Worm (Caenorhabditis elegans) whole organism, L4/young adult: ENCODE results near the gene ZK697.14.
A peak's percentile ranks its signal among the peaks of the same experiment; 100 is the strongest.

Experiments
- W03F9.2 ChIP-seq: fragments of 150-350 bp; optimal IDR thresholded peaks from 2 replicates; lab custom pipeline; 2014; ENCODE audit warnings: missing biosample characterization, missing genetic modification characterization
- dao-5 ChIP-seq: sonication (generic microtip); optimal IDR thresholded peaks from 2 replicates; lab custom pipeline; 2016; ENCODE audit warnings: missing genotype, missing genetic modification characterization, moderate library complexity, missing compliant biosample characterization
- him-1 ChIP-seq: sonication (generic microtip); optimal IDR thresholded peaks from 2 replicates; lab custom pipeline; 2016; ENCODE audit warnings: missing genotype, missing genetic modification reagents, missing genetic modification characterization, missing compliant biosample characterization

ZK697.14 gene

DNA sequence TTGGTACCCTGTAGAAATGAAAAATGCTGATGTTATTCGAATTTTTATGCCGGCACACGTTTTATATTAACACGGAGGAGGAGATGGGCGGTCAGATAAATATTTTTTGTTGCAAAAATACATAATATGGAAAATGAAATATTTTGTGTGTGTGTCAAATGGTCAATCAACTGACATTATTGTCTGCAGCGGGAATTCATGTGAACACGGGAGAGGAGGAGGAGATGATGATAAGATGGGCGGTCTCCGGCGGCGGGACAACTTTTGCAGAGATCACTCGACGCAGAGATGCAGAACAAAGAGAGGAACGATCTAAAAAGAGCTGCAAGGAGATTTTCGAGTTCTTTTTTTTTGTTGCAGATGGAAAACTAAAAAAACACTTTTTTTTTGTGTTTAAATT lies 16.2 kb upstream of the ZK697.14 start, which contains the start of gene dhs-13:
Gene dhs-13, minus strand, starts transcription at position 8 of the 400 bp plus-strand sequence.
- no peak for TF ChIP-seq him-1 (tag; lab: Kevin White, UChicago)
- no peak for TF ChIP-seq dao-5
- TF ChIP-seq W03F9.2 (tag; lab: Kevin White, UChicago), result no peak

DNA sequence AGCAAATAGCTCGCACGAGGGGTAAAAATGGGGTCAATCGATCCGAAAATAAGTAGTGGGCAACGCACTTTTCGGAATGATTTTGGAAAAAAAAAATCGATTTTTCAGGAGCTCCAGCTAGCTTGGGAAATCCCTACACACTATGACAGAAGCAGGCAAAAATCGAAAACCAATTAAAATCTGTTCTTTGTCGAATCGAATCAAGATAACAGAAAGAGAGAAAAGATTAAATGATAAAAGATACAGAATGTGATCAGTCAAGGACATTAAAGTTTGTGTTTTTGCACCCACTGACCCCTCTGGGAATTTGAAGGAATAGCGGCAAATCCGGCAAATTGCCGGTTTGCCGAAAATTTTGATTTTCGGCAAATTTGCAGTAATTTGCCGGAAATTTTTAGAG lies 11.9 kb upstream of the ZK697.14 start:
- TF ChIP-seq him-1 (tag; lab: Kevin White, UChicago) (no peak), dao-5 (no peak), W03F9.2 (tag; lab: Kevin White, UChicago) (no peak)

DNA sequence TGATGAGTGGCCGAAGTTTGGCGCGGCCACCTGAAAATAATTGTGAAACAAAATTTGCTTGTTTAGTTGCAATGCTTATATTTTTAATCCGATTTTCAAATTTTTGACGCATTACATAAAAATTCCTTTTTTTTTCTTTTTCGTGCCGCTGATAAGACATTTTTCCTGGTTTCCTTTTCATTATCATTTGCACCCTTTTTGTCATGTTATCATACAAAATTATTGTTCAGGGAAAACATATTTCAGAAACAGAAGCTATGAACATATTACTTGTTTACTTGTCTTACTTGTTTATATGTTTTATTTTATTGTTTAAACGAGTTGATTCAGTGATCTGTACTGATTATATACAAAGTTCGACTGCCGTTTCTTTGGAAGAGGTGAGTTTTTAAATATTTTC lies 5.2 kb upstream of the ZK697.14 start, which contains the start of gene clec-205:
Gene clec-205, plus strand, starts transcription at position 212 of the 400 bp plus-strand sequence.
- TF ChIP-seq dao-5 (no peak), him-1 (tag; lab: Kevin White, UChicago) (no peak), W03F9.2 (tag; lab: Kevin White, UChicago) (no peak)

DNA sequence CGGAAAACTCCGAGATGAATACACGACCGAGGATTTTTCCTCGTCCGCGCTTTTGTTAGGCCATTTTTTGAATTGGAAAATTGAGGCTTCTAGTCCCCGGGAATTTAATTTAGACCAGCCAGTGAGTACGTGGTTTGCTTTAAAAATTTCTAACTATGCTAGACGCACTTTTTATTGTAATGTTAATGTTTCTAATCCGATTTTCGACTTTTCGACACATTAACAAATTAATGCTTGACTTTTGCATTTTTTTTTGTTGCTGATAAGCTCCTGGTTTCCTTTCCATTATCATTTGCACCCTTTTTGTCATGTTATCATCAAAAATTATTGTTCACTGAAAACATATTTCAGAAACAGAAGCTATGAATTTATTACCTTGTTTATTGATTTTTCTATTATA lies 1.4 kb upstream of the ZK697.14 start, which contains the start of gene clec-204:
Gene clec-204, plus strand, starts transcription at position 301 of the 400 bp plus-strand sequence.
- TF ChIP-seq dao-5 (no peak), W03F9.2 (tag; lab: Kevin White, UChicago) (no peak), him-1 (tag; lab: Kevin White, UChicago) (no peak)

DNA sequence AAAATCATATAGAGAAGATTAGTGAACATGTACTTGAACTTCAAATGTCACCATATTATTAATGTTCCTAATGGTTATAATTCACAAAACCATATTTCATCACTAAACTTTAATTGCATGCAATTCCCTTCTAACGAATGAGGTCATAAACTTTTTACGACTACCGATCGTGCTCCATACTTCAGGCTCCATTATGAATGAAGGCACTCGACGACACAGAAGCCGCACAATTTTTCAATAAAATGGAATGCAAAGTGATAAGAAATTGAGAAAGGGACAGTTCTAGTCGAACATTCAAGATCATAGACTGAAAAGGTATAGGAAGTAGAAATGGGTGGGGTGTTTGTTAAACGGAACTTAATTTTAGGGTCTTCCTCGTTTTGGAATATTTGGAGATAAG lies 610 bp upstream of the ZK697.14 start:
- TF ChIP-seq him-1 (tag; lab: Kevin White, UChicago), result no peak
- TF ChIP-seq W03F9.2 (tag; lab: Kevin White, UChicago), result no peak
- TF ChIP-seq dao-5, result no peak

DNA sequence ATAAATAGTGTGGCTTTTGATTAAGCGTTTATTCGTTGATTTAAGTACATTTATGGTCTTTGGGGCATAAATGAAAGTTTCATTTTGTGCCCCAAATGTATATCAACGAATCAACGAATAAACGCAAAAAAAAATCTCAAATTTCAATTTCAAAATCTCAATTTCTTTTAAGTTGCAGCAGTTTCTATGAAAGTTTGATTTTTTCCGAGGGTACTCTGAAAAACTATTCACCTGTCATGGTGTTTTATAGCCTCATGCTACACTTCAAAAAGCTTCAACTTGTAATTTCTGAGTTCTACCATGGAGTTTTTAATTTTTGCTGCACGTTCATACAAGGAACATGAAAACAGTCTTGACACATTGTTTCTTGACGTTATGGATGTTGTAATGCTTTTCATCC lies 3.0 kb downstream of the ZK697.14 start, which contains the start of gene ZK697.1:
Gene ZK697.1, plus strand, starts transcription at position 301 of the 400 bp plus-strand sequence.
- TF ChIP-seq him-1 (tag; lab: Kevin White, UChicago), result no peak
- TF ChIP-seq W03F9.2 (tag; lab: Kevin White, UChicago), result no peak
- no peak for TF ChIP-seq dao-5

DNA sequence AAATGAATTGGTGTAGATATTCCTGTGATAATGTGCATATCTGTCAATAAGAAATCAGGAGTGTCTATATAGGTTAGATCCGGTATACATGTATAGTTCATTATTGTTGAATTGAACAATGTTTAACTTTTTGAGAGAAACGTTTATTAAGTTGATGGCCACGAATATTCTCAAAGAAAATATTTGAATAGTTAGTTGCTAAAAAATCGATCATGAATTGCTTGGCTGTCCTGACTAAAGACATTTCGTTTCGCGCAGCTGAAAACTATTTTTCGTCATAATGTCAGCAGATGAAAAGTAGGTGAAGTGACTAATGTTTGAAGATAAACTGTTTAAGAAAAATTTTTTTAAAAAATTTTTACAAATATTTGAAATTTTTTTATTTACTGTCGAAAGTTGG lies 4.0 kb downstream of the ZK697.14 start, which contains the start of gene srh-199:
Gene srh-199, minus strand, starts transcription at position 101 of the 400 bp plus-strand sequence.
- TF ChIP-seq W03F9.2 (tag; lab: Kevin White, UChicago), result no peak
- no peak for TF ChIP-seq dao-5
- no peak for TF ChIP-seq him-1 (tag; lab: Kevin White, UChicago)

DNA sequence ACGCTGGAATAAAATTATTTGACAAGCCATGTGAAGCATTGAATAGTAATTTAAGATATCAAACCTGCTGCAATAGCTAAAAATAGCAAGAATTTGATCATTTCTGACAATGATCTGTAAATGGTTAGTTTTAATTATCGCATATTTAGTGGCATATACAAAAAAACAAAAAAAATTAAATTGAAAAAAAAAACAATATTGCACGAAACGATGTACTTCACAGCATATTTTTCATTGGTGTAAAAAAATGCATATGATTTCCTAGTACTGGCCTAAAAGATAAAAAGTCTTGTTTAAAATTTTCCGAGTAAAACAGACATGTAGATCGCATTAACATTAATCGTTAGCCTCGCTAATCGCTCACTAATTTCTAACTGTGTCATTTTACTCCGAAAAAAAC lies 6.4 kb downstream of the ZK697.14 start, which contains the start of gene ZK697.8:
Gene ZK697.8, minus strand, starts transcription at position 101 of the 400 bp plus-strand sequence.
- TF ChIP-seq W03F9.2 (tag; lab: Kevin White, UChicago) (no peak), him-1 (tag; lab: Kevin White, UChicago) (no peak), dao-5 (no peak)

DNA sequence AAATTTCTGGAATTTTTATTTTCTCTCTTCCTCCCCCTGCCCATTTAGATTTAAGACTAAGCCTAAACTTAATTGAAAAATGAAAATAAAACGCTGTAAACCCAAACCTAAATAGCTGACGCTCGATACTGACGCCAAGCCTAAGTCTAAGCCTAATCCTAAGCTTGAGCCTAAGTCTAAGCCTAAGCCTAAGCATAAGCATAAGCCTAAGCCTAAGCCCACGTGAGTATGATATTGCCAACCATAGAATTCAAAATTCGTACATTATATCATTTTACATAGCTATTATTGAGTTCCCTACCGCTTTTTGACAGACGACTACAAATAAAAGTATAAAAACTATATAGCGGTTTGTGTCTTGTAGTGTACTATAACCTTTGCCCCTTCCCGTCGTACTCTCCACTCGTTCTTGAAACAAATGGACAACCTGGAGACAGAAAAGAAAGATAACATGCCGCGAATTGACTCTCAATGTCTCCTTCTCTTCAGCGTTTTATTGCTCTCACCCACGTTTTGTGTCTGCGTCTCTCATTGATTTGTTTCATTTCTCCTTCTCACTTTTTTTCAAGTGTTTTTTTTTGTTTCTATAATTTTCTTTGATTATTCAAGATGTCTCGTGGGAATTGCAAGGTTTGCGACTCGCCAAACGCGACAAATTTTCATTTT lies 12.2 kb downstream of the ZK697.14 start, which contains the start of gene nhr-256:
Gene nhr-256, plus strand, starts transcription at position 567 of the 666 bp plus-strand sequence.
- TF ChIP-seq him-1 (tag; lab: Kevin White, UChicago) (no peak), dao-5 (no peak), W03F9.2 (tag; lab: Kevin White, UChicago) (peak; percentile 80)

DNA sequence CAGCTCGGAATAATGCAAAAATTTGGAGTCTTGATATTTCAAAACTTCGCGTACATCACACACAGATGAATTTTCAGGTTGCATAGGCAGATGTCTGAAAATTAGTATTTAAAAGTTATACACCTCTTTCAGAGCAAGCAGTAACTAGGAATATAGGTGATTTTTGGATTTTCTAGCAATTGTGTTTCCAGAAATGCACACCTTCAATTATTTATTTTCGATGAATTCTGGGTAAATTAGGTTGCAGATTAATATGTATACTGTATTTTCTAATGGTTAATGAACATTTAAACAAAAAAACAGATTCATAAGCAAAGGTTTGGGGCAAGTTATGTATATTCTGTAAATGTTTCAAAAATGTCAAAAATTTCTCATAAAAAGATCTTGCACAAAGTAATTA lies 14.4 kb downstream of the ZK697.14 start, which contains the start of gene srab-25:
Gene srab-25, minus strand, starts transcription at position 101 of the 400 bp plus-strand sequence.
- TF ChIP-seq him-1 (tag; lab: Kevin White, UChicago) (no peak), dao-5 (no peak), W03F9.2 (tag; lab: Kevin White, UChicago) (no peak)

DNA sequence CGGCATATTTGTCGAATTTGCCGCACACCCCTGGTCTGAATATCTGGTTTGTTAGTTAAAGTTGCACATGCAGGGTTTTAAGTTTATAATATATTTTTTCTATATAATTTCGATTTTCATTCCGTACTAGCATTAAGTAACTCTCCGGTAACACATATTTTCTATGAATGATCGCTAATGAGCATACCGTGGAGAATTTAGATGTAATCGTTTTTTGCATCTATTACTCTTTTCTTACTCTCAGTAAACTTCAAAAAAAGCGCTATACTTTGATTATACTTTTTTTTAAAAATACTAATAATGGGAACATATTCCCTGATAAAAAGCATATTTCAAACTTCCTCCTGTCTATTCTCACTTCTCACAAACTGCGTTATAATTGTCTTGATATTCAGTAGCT lies 20.9 kb downstream of the ZK697.14 start, which contains the start of gene str-160:
Gene str-160, plus strand, starts transcription at position 301 of the 400 bp plus-strand sequence.
- TF ChIP-seq dao-5, result no peak
- TF ChIP-seq W03F9.2 (tag; lab: Kevin White, UChicago), result no peak
- no peak for TF ChIP-seq him-1 (tag; lab: Kevin White, UChicago)

DNA sequence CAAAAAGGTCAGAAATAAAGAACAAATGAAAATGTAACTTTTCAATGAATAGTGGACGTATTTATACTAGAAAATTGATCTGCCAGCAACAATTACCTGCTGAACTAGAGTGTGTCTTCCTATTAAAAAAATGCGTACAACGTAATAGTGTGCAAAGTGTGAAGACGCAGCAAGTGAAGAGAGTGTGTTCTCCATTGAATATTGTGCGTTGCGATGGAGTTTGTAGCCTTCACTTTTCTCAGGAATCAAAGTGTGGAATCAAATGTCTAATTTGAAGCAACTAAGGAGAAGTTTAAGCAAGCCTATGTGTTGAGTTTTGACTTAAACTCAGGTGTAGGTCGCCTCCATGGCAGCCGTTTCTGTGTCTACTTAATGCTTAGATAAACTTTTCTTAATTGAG lies 23.6 kb downstream of the ZK697.14 start, which contains the start of gene gst-21:
Gene gst-21, minus strand, starts transcription at position 101 of the 400 bp plus-strand sequence.
- TF ChIP-seq W03F9.2 (tag; lab: Kevin White, UChicago), result no peak
- TF ChIP-seq dao-5, result no peak
- TF ChIP-seq him-1 (tag; lab: Kevin White, UChicago), result no peak

DNA sequence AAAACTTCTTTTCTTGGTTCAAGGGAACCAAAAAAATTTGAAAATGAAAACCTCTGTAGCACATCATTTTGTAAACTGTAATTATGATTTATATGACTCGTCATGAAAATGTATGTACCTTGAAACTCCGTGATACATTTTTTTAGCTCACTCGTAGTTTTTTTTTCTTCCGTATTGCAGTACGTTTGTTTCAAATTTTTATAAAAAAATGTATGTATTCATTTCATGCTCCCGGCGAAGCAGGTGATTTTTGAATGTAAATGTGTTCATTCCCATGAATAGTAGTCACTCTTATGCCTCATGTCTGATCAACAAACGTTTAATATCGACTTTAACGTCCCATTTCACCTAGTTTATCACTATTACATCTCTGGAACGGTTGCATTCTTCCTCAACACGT lies 30.1 kb downstream of the ZK697.14 start, which contains the start of gene sri-27:
Gene sri-27, plus strand, starts transcription at position 301 of the 400 bp plus-strand sequence.
- TF ChIP-seq W03F9.2 (tag; lab: Kevin White, UChicago) (no peak), him-1 (tag; lab: Kevin White, UChicago) (no peak), dao-5 (no peak)

DNA sequence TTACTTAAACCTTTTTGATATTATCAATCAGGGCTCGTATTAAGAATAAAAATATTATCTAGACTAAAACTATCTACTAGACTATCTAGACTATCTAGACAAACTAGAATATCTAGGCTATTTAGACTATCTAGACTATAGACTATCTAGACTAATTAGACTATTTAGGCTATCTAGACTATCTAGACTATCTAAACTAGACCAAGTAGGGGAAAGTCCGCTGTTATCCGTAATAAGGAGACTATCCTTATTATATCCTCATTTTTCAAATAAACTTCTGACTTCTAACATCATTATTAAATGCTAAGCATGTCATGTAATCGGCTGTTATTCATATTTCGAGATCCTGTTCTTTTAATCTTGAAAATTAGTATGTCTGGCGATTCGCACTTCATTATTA lies 33.5 kb downstream of the ZK697.14 start, which contains the start of gene srw-101:
Gene srw-101, plus strand, starts transcription at position 301 of the 400 bp plus-strand sequence.
- TF ChIP-seq dao-5, result no peak
- TF ChIP-seq him-1 (tag; lab: Kevin White, UChicago), result no peak
- no peak for TF ChIP-seq W03F9.2 (tag; lab: Kevin White, UChicago)
